Worm (Caenorhabditis elegans): ENCODE measurements around the gene xpo-1.

Gene xpo-1

DNA sequence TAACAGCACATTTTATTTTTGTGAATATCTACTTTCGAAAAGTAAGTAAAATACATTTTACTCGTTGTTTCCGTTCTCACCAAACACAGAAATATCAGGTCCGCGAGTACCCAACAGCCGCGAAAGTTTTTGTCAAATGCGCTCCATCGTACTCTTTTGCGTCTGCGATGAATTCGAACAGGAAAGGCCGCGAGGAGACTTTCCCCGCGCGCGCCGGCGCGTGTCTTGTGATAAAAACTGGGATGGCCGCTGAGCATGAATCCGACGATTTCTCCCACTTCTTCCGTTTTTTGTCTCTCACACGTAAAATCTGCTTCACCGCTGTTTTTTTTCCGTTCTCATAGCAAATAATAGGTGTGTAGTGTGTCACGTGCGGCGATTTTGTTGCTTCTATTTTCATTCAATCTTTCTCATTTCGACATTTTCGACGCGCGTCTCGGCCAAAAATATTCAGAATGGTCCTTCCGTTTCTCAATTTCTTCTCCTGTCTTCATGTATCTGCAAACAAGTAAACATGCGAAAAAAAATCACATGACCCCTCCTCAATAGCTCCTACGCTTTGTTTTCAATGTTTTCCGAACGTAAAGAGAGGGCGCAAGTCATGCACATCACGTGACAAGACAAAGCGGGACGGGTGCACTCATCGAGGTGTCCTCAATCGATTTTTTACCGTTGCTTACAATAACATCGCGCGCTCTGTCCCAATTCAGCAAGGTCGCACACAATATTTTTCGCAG, 632 bp upstream of the xpo-1 start, which contains the start of gene uvs-1 (continued):
- TF ChIP-seq B0336.3 (GFP tag; IDR thresholded peaks at IDR 0.05) (peak; percentile 49; the same call in 1 of the 2 replicates), pbrm-1 (GFP tag; IDR thresholded peaks at IDR 0.05) (0 out of 2 replicates have a peak, but pooled peaks have one; percentile 42), F57C9.4 (tag; optimal IDR thresholded peaks at IDR 0.05) (no peak), somi-1 (GFP tag; optimal IDR thresholded peaks at IDR 0.05) (no peak), T26A5.8 (tag; optimal IDR thresholded peaks at IDR 0.05) (no peak), lsl-1 (GFP tag; optimal IDR thresholded peaks at IDR 0.05) (no peak), hmg-1.2 (GFP tag; IDR thresholded peaks at IDR 0.05) (peak; percentile 37), hrde-1 (tag; optimal IDR thresholded peaks at IDR 0.05; ENCODE audit: borderline replicate concordance) (no peak), aptf-2 (GFP tag; conservative IDR thresholded peaks at IDR 0.05) (no peak), hlh-26 (GFP tag; conservative IDR thresholded peaks at IDR 0.05) (no peak), ceh-58 (GFP tag; IDR thresholded peaks at IDR 0.05) (no peak), mel-28 (tag; optimal IDR thresholded peaks at IDR 0.05; ENCODE audit: borderline replicate concordance) (no peak), athp-1 (tag; optimal IDR thresholded peaks at IDR 0.05) (no peak), die-1 (tag; optimal IDR thresholded peaks at IDR 0.05) (no peak), unc-130 (GFP tag; optimal IDR thresholded peaks at IDR 0.05) (no peak), bed-2 (GFP tag; IDR thresholded peaks at IDR 0.05) (no peak), repo-1 (tag; optimal IDR thresholded peaks at IDR 0.05) (no peak), sea-2 (GFP tag; IDR thresholded peaks at IDR 0.05) (no peak), Y79H2A.3 (GFP tag; conservative IDR thresholded peaks at IDR 0.05) (no peak), lin-26 (GFP tag; IDR thresholded peaks at IDR 0.05) (0 out of 2 replicates have a peak, but pooled peaks have one; percentile 7), bed-1 (GFP tag; IDR thresholded peaks at IDR 0.05) (no peak), Y53F4B.3 (GFP tag; IDR thresholded peaks at IDR 0.05) (no peak), ztf-22 (GFP tag; optimal IDR thresholded peaks at IDR 0.05) (no peak), snpc-1.3 (tag; optimal IDR thresholded peaks at IDR 0.05; ENCODE audit: insufficient read depth) (no peak), mxl-1 (tag; optimal IDR thresholded peaks at IDR 0.05) (no peak), zim-3 (tag; optimal IDR thresholded peaks at IDR 0.05) (no peak), D2030.7 (GFP tag; IDR thresholded peaks at IDR 0.05) (peak; percentile 68), rcor-1 (GFP tag; IDR thresholded peaks at IDR 0.05) (no peak), hlh-12 (tag; optimal IDR thresholded peaks at IDR 0.05) (no peak), madf-6 (GFP tag; IDR thresholded peaks at IDR 0.05) (peak; percentile 93), nhr-90 (tag; optimal IDR thresholded peaks at IDR 0.05) (no peak), snpc-4 (GFP tag; optimal IDR thresholded peaks at IDR 0.05) (no peak), snpc-4 (tag; optimal IDR thresholded peaks at IDR 0.05) (no peak), let-526 (GFP tag; IDR thresholded peaks at IDR 0.05) (0 out of 2 replicates have a peak, but pooled peaks have one; percentile 20), akir-1 (GFP tag; optimal IDR thresholded peaks at IDR 0.05) (no peak), egrh-3 (GFP tag; IDR thresholded peaks at IDR 0.05) (no peak), ama-1 (optimal IDR thresholded peaks at IDR 0.05) (peak; percentile 32), ama-1 (GFP tag; optimal IDR thresholded peaks at IDR 0.05) (no peak), ZK185.1 (tag; optimal IDR thresholded peaks at IDR 0.05; ENCODE audit: poor library complexity, severe bottlenecking) (no peak), rpc-1 (optimal IDR thresholded peaks at IDR 0.05) (no peak), rpc-1 (tag; optimal IDR thresholded peaks at IDR 0.05) (no peak), F10E7.11 (tag; optimal IDR thresholded peaks at IDR 0.05) (no peak), unc-62 (GFP tag; optimal IDR thresholded peaks at IDR 0.05) (no peak), nhr-120 (GFP tag; IDR thresholded peaks at IDR 0.05) (no peak), gei-17 (GFP tag; optimal IDR thresholded peaks at IDR 0.05) (no peak), rec-8 (tag; optimal IDR thresholded peaks at IDR 0.05) (no peak), lin-35 (GFP tag; optimal IDR thresholded peaks at IDR 0.05) (peak in 1 of 3 experiments; percentile 38), nfya-2 (GFP tag; IDR thresholded peaks at IDR 0.05) (no peak), ztf-26 (tag; optimal IDR thresholded peaks at IDR 0.05) (no peak)
